Worm (Caenorhabditis elegans) whole organism, young adult: Measurements from ENCODE around the gene col-75.

ENCODE experiments used
- B0035.1 ChIP-seq: sonication (generic microtip); optimal IDR thresholded peaks from 2 replicates; lab custom pipeline; 2016; ENCODE audit warnings: missing genetic modification characterization, mild to moderate bottlenecking, missing compliant biosample characterization, missing genotype, missing genetic modification reagents
- F37B4.10 ChIP-seq: fragments of 200-800 bp; sonication (Bioruptor generic); IDR thresholded peaks from 2 replicates; pipeline ENCODE4 v1.3.6; 2022; ENCODE audit warnings: missing genetic modification characterization, missing compliant biosample characterization
- F39B2.1 ChIP-seq: fragments of 200-800 bp; sonication (Bioruptor generic); IDR thresholded peaks from 2 replicates; pipeline ENCODE4 v1.3.6; 2022; ENCODE audit warnings: missing genetic modification reagents, missing genetic modification characterization, missing compliant biosample characterization
- F49E8.2 ChIP-seq: sonication (generic microtip); optimal IDR thresholded peaks from 3 replicates; lab custom pipeline; 2017; ENCODE audit warnings: missing genetic modification characterization, mild to moderate bottlenecking, missing compliant biosample characterization, antibody characterized with exemption, moderate library complexity; ENCODE audit not compliant: insufficient read depth
- F52B5.7 ChIP-seq: sonication (generic microtip); optimal IDR thresholded peaks from 2 replicates; lab custom pipeline; 2016; ENCODE audit warnings: mild to moderate bottlenecking, missing genetic modification characterization, missing compliant biosample characterization
- F55B11.4 ChIP-seq: sonication (generic microtip); optimal IDR thresholded peaks from 2 replicates; lab custom pipeline; 2016; ENCODE audit warnings: missing compliant biosample characterization, missing genetic modification characterization, borderline replicate concordance; ENCODE audit not compliant: insufficient read depth
- K12H6.12 ChIP-seq: fragments of 200-800 bp; sonication (Bioruptor generic); optimal IDR thresholded peaks from 2 replicates; lab custom pipeline; 2018; ENCODE audit warnings: mild to moderate bottlenecking, missing genetic modification characterization, missing compliant biosample characterization
- T26A5.8 ChIP-seq: sonication (generic microtip); optimal IDR thresholded peaks from 2 replicates; lab custom pipeline; 2016; ENCODE audit warnings: missing genetic modification characterization, missing compliant biosample characterization
- Y56A3A.18 ChIP-seq: fragments of 200-800 bp; sonication (Bioruptor generic); IDR thresholded peaks from 2 replicates; pipeline ENCODE4 v1.3.6; 2022; ENCODE audit warnings: missing genetic modification reagents, missing genetic modification characterization, missing compliant biosample characterization
- ZK185.1 ChIP-seq: sonication (generic microtip); optimal IDR thresholded peaks from 2 replicates; lab custom pipeline; 2016; ENCODE audit warnings: mild to moderate bottlenecking, missing genetic modification characterization, missing compliant biosample characterization; ENCODE audit not compliant: poor library complexity, severe bottlenecking
- ceh-100 ChIP-seq: fragments of 200-800 bp; sonication (Bioruptor generic); IDR thresholded peaks from 2 replicates; pipeline ENCODE4 v1.3.6; 2022; ENCODE audit warnings: missing genetic modification reagents, missing genetic modification characterization, missing compliant biosample characterization
- ceh-40 ChIP-seq: fragments of 200-800 bp; sonication (Bioruptor generic); IDR thresholded peaks from 2 replicates; pipeline ENCODE4 v1.3.6; 2022; ENCODE audit warnings: missing genetic modification characterization, missing compliant biosample characterization
- chd-7 ChIP-seq: sonication (generic microtip); optimal IDR thresholded peaks from 2 replicates; lab custom pipeline; 2016; ENCODE audit warnings: mild to moderate bottlenecking, missing genetic modification characterization, moderate library complexity, missing compliant biosample characterization
- die-1 ChIP-seq: sonication (generic microtip); optimal IDR thresholded peaks from 2 replicates; lab custom pipeline; 2016; ENCODE audit warnings: missing genotype, mild to moderate bottlenecking, missing genetic modification characterization, missing compliant biosample characterization
- dox-1 ChIP-seq: fragments of 200-800 bp; sonication (Bioruptor generic); IDR thresholded peaks from 2 replicates; pipeline ENCODE4 v1.3.6; 2022; ENCODE audit warnings: missing genetic modification reagents, missing genetic modification characterization, missing compliant biosample characterization
- dpl-1 ChIP-seq: fragments of 150-350 bp; optimal IDR thresholded peaks from 2 replicates; lab custom pipeline; 2014; ENCODE audit warnings: missing biosample characterization, missing genetic modification reagents, missing genetic modification characterization
- egl-18 ChIP-seq: fragments of 200-800 bp; sonication (Bioruptor generic); IDR thresholded peaks from 2 replicates; pipeline ENCODE4 v1.3.6; 2022; ENCODE audit warnings: missing genetic modification reagents, missing genetic modification characterization, missing compliant biosample characterization
- ekl-4 ChIP-seq: fragments of 200-800 bp; sonication (Bioruptor generic); IDR thresholded peaks from 2 replicates; pipeline ENCODE4 v1.3.6; 2022; ENCODE audit warnings: missing genetic modification reagents, missing genetic modification characterization, missing compliant biosample characterization
- ets-4 ChIP-seq: fragments of 200-800 bp; sonication (Bioruptor generic); optimal IDR thresholded peaks from 2 replicates; lab custom pipeline; 2018; ENCODE audit warnings: mild to moderate bottlenecking, missing genetic modification characterization, missing compliant biosample characterization
- hlh-12 ChIP-seq: sonication (generic microtip); optimal IDR thresholded peaks from 2 replicates; lab custom pipeline; 2016; ENCODE audit warnings: missing genetic modification characterization, missing compliant biosample characterization
- hmg-20 ChIP-seq: fragments of 200-800 bp; sonication (Bioruptor generic); IDR thresholded peaks from 2 replicates; pipeline ENCODE4 v1.3.6; 2022; ENCODE audit warnings: missing genetic modification reagents, missing genetic modification characterization, missing compliant biosample characterization
- lag-1 ChIP-seq: fragments of 200-800 bp; sonication (Bioruptor generic); IDR thresholded peaks from 2 replicates; pipeline ENCODE4 v1.3.6; 2022; ENCODE audit warnings: missing genetic modification reagents, missing genetic modification characterization, missing compliant biosample characterization
- lin-35 ChIP-seq, 3 experiments: fragments of 150-350 bp in 2 of 3; sonication (generic microtip) in 1 of 3; optimal IDR thresholded peaks; 2 replicates each; lab custom pipeline; 2014 to 2018; ENCODE audit warnings: missing biosample characterization in 3 of 3, missing genetic modification characterization in 3 of 3, missing genetic modification reagents in 3 of 3
- lir-1 ChIP-seq: fragments of 200-800 bp; sonication (Bioruptor generic); conservative IDR thresholded peaks from 2 replicates; pipeline ENCODE4 v1.3.6; 2022; ENCODE audit warnings: missing genetic modification reagents, missing genetic modification characterization, missing compliant biosample characterization
- lsl-1 ChIP-seq: fragments of 200-800 bp; sonication (Bioruptor generic); optimal IDR thresholded peaks from 2 replicates; lab custom pipeline; 2018; ENCODE audit warnings: mild to moderate bottlenecking, missing genetic modification characterization, moderate library complexity, missing compliant biosample characterization
- lsy-27 ChIP-seq: sonication (generic microtip); optimal IDR thresholded peaks from 2 replicates; lab custom pipeline; 2017; ENCODE audit warnings: missing genetic modification characterization, mild to moderate bottlenecking, missing compliant biosample characterization, antibody characterized with exemption, missing genotype, borderline replicate concordance; ENCODE audit not compliant: insufficient read depth
- madf-6 ChIP-seq: fragments of 200-800 bp; sonication (Bioruptor generic); IDR thresholded peaks from 2 replicates; pipeline ENCODE4 v1.3.6; 2022; ENCODE audit warnings: missing genetic modification reagents, missing genetic modification characterization, missing compliant biosample characterization
- mel-28 ChIP-seq: sonication (generic microtip); optimal IDR thresholded peaks from 2 replicates; lab custom pipeline; 2016; ENCODE audit warnings: borderline replicate concordance, mild to moderate bottlenecking, missing genetic modification characterization, missing compliant biosample characterization
- mxl-1 ChIP-seq: sonication (generic microtip); optimal IDR thresholded peaks from 2 replicates; lab custom pipeline; 2016; ENCODE audit warnings: missing genetic modification characterization, missing compliant biosample characterization
- nhr-90 ChIP-seq: sonication (generic microtip); optimal IDR thresholded peaks from 2 replicates; lab custom pipeline; 2016; ENCODE audit warnings: missing genotype, mild to moderate bottlenecking, missing genetic modification characterization, missing compliant biosample characterization
- rcor-1 ChIP-seq: fragments of 200-800 bp; sonication (Bioruptor generic); IDR thresholded peaks from 2 replicates; pipeline ENCODE4 v1.3.6; 2022; ENCODE audit warnings: missing genetic modification reagents, missing genetic modification characterization, missing compliant biosample characterization
- rpc-1 ChIP-seq, 2 experiments: fragments of 150-350 bp in 1 of 2; sonication (generic microtip) in 1 of 2; optimal IDR thresholded peaks; 2 replicates each; lab custom pipeline; 2014 to 2018; ENCODE audit warnings: missing biosample characterization in 1 of 2, missing genetic modification characterization in 1 of 2, missing genetic modification reagents in 1 of 2, missing genotype in 1 of 2
- snpc-1.1 ChIP-seq: sonication (generic microtip); optimal IDR thresholded peaks from 2 replicates; lab custom pipeline; 2017; ENCODE audit warnings: missing genetic modification characterization, mild to moderate bottlenecking, missing compliant biosample characterization, antibody characterized with exemption, moderate library complexity, missing genotype, missing genetic modification reagents; ENCODE audit not compliant: insufficient read depth
- snpc-3.4 ChIP-seq: sonication (generic microtip); optimal IDR thresholded peaks from 2 replicates; lab custom pipeline; 2017; ENCODE audit warnings: missing genetic modification characterization, mild to moderate bottlenecking, missing compliant biosample characterization, antibody characterized with exemption, moderate library complexity, missing genotype, missing genetic modification reagents
- tbx-9 ChIP-seq: sonication (generic microtip); optimal IDR thresholded peaks from 2 replicates; lab custom pipeline; 2016; ENCODE audit warnings: borderline replicate concordance, missing genetic modification characterization, inconsistent platforms, missing compliant biosample characterization
- unc-130 ChIP-seq: sonication (generic microtip); optimal IDR thresholded peaks from 2 replicates; lab custom pipeline; 2016; ENCODE audit warnings: missing genetic modification reagents, missing genetic modification characterization, missing compliant biosample characterization
- zfh-2 ChIP-seq: fragments of 200-800 bp; sonication (Bioruptor generic); conservative IDR thresholded peaks from 2 replicates; pipeline ENCODE4 v1.3.6; 2022; ENCODE audit warnings: missing genetic modification reagents, missing genetic modification characterization, missing compliant biosample characterization
- ztf-18 ChIP-seq: sonication (generic microtip); optimal IDR thresholded peaks from 2 replicates; lab custom pipeline; 2016; ENCODE audit warnings: missing genotype, mild to moderate bottlenecking, missing genetic modification characterization, missing compliant biosample characterization
- ztf-25 ChIP-seq: fragments of 200-800 bp; sonication (Bioruptor generic); IDR thresholded peaks from 2 replicates; pipeline ENCODE4 v1.3.6; 2022; ENCODE audit warnings: missing genetic modification reagents, missing genetic modification characterization, missing compliant biosample characterization
- ztf-26 ChIP-seq: sonication (generic microtip); optimal IDR thresholded peaks from 2 replicates; lab custom pipeline; 2017; ENCODE audit warnings: missing genetic modification characterization, missing compliant biosample characterization
- ztf-28 ChIP-seq: fragments of 200-800 bp; sonication (Bioruptor generic); IDR thresholded peaks from 2 replicates; pipeline ENCODE4 v1.3.6; 2022; ENCODE audit warnings: missing genetic modification reagents, missing genetic modification characterization, missing compliant biosample characterization
- ztf-3 ChIP-seq: fragments of 200-800 bp; sonication (Bioruptor generic); optimal IDR thresholded peaks from 2 replicates; lab custom pipeline; 2018; ENCODE audit warnings: mild to moderate bottlenecking, missing genetic modification characterization, missing compliant biosample characterization
- ztf-6 ChIP-seq: fragments of 200-800 bp; sonication (Bioruptor generic); IDR thresholded peaks from 2 replicates; pipeline ENCODE4 v1.3.6; 2022; ENCODE audit warnings: missing genetic modification reagents, missing genetic modification characterization, missing compliant biosample characterization

The col-75 gene

ce11 chrII:6383183-6383695, 42.9 kb upstream of the col-75 start, which contains the start of gene F58F12.1 (continued):
- TF ChIP-seq ets-4 (GFP tag; lab: Kevin White, UChicago) (no peak), T26A5.8 (tag; lab: Kevin White, UChicago) (no peak), ceh-40 (GFP tag; lab: Robert Waterston, UW) (no peak), F37B4.10 (GFP tag; lab: Robert Waterston, UW) (no peak), ztf-26 (tag; lab: Kevin White, UChicago) (no peak), tbx-9 (tag; lab: Kevin White, UChicago) (no peak), unc-130 (GFP tag; lab: Kevin White, UChicago) (peak; percentile 81), rcor-1 (GFP tag; lab: Robert Waterston, UW) (no peak), snpc-3.4 (tag; lab: Kevin White, UChicago) (peak; percentile 46), ztf-25 (GFP tag; lab: Robert Waterston, UW) (no peak), F55B11.4 (no peak), mel-28 (tag; lab: Kevin White, UChicago) (no peak), ztf-18 (tag; lab: Kevin White, UChicago) (peak; percentile 41), ZK185.1 (tag; lab: Kevin White, UChicago) (peak; percentile 63), die-1 (tag; lab: Kevin White, UChicago) (no peak), lir-1 (no peak), madf-6 (GFP tag; lab: Robert Waterston, UW) (peak; percentile 46; the same call in 1 of the 2 replicates), F39B2.1 (no peak)

- TF ChIP-seq ztf-6 (GFP tag; lab: Robert Waterston, UW) (no peak), zfh-2 (GFP tag; lab: Robert Waterston, UW) (no peak), egl-18 (GFP tag; lab: Robert Waterston, UW) (no peak)
Measured at ce11 chrII:6386467-6386866, 39.6 kb upstream of the col-75 start, which contains the start of gene F58F12.4. Gene F58F12.4, plus strand, starts transcription at chrII:6386767.

ce11 chrII:6387937-6388336, 38.2 kb upstream of the col-75 start, which contains the start of gene F58F12.2:
Gene F58F12.2, minus strand, starts transcription at chrII:6388037.
- no peak for TF ChIP-seq lag-1 (GFP tag; lab: Robert Waterston, UW)
- no peak for TF ChIP-seq dox-1 (GFP tag; lab: Robert Waterston, UW)
- TF ChIP-seq dpl-1 (GFP tag; lab: Kevin White, UChicago), result no peak
- TF ChIP-seq B0035.1 (tag; lab: Kevin White, UChicago), result no peak
- TF ChIP-seq ztf-6 (GFP tag; lab: Robert Waterston, UW), result no peak
- no peak for TF ChIP-seq lsy-27 (tag; lab: Kevin White, UChicago)
- TF ChIP-seq hlh-12 (tag; lab: Kevin White, UChicago), result no peak
- TF ChIP-seq hmg-20 (GFP tag; lab: Robert Waterston, UW), result no peak
- no peak for TF ChIP-seq ceh-100 (GFP tag; lab: Robert Waterston, UW)
- TF ChIP-seq F49E8.2, result no peak
- no peak for TF ChIP-seq ztf-25 (GFP tag; lab: Robert Waterston, UW)
- no peak for TF ChIP-seq chd-7
- TF ChIP-seq lsl-1 (GFP tag; lab: Kevin White, UChicago), result no peak
- TF ChIP-seq ztf-3, result no peak
- TF ChIP-seq, all 124 proteins: peak for 0

ce11 chrII:6391195-6391594, 34.9 kb upstream of the col-75 start, which contains the start of gene F58F12.3:
Gene F58F12.3, minus strand, starts transcription at chrII:6391295.
- TF ChIP-seq ztf-25 (GFP tag; lab: Robert Waterston, UW) (no peak), mxl-1 (tag; lab: Kevin White, UChicago) (no peak), F52B5.7 (no peak), rpc-1 (optimal IDR thresholded peaks at IDR 0.05; lab: Kevin White, UChicago) (no peak), rpc-1 (tag; optimal IDR thresholded peaks at IDR 0.05; lab: Kevin White, UChicago) (no peak), F37B4.10 (GFP tag; lab: Robert Waterston, UW) (no peak), K12H6.12 (tag; lab: Kevin White, UChicago) (no peak), nhr-90 (no peak), ekl-4 (GFP tag; lab: Robert Waterston, UW) (no peak), snpc-1.1 (tag; lab: Kevin White, UChicago) (no peak), unc-130 (GFP tag; lab: Kevin White, UChicago) (no peak), rcor-1 (GFP tag; lab: Robert Waterston, UW) (no peak), ztf-28 (GFP tag; lab: Robert Waterston, UW) (no peak), lin-35 (GFP tag; optimal IDR thresholded peaks at IDR 0.05; lab: Kevin White, UChicago) (no peak), Y56A3A.18 (GFP tag; lab: Robert Waterston, UW) (no peak)
